Worm (Caenorhabditis elegans): ENCODE results near the gene swp-1.
A peak's percentile ranks its signal among the peaks of the same experiment; 100 is the strongest.

Gene swp-1

ce11 chrIII:5692690-5693089 is 12.6 kb downstream of the swp-1 start, which contains the start of the genes abi-1 and arle-14:
Gene abi-1 (minus strand): TSS chrIII:5692740.
Gene arle-14 (plus strand): TSS chrIII:5692906.
- TF ChIP-seq nhr-23 (tag; optimal IDR thresholded peaks at IDR 0.05) (no peak), ztf-1 (GFP tag; conservative IDR thresholded peaks at IDR 0.05) (no peak), elt-1 (tag; optimal IDR thresholded peaks at IDR 0.05) (no peak), peb-1 (tag; optimal IDR thresholded peaks at IDR 0.05) (no peak), F13H6.1 (tag; optimal IDR thresholded peaks at IDR 0.05) (no peak), lin-39 (tag; optimal IDR thresholded peaks at IDR 0.05) (no peak), sma-3 (GFP tag; optimal IDR thresholded peaks at IDR 0.05) (no peak), unc-39 (tag; optimal IDR thresholded peaks at IDR 0.05) (no peak), alr-1 (tag; optimal IDR thresholded peaks at IDR 0.05) (no peak), lin-11 (tag; optimal IDR thresholded peaks at IDR 0.05) (peak; percentile 14), C34F6.9 (tag; optimal IDR thresholded peaks at IDR 0.05) (peak; percentile 27), lsy-2 (tag; optimal IDR thresholded peaks at IDR 0.05) (peak in 1 of 2 experiments; percentile 30), unc-55 (GFP tag; optimal IDR thresholded peaks at IDR 0.05) (peak; percentile 59), sma-9 (GFP tag; optimal IDR thresholded peaks at IDR 0.05) (no peak), sma-9 (tag; optimal IDR thresholded peaks at IDR 0.05) (no peak), nhr-129 (tag; optimal IDR thresholded peaks at IDR 0.05) (peak; percentile 6), nhr-11 (tag; optimal IDR thresholded peaks at IDR 0.05) (no peak), mdl-1 (tag; optimal IDR thresholded peaks at IDR 0.05) (no peak), ceh-16 (tag; optimal IDR thresholded peaks at IDR 0.05) (no peak), aly-2 (tag; optimal IDR thresholded peaks at IDR 0.05) (no peak), Y55F3AM.14 (GFP tag; optimal IDR thresholded peaks at IDR 0.05) (no peak), nhr-25 (tag; optimal IDR thresholded peaks at IDR 0.05) (no peak)

- TF ChIP-seq alr-1 (tag; optimal IDR thresholded peaks at IDR 0.05) (no peak), ama-1 (optimal IDR thresholded peaks at IDR 0.05) (no peak), sma-3 (GFP tag; optimal IDR thresholded peaks at IDR 0.05) (no peak), ztf-11 (tag; optimal IDR thresholded peaks at IDR 0.05) (no peak), unc-39 (tag; optimal IDR thresholded peaks at IDR 0.05) (no peak), mab-5 (tag; optimal IDR thresholded peaks at IDR 0.05) (no peak), ceh-82 (tag; optimal IDR thresholded peaks at IDR 0.05) (no peak), gmeb-1 (tag; optimal IDR thresholded peaks at IDR 0.05) (no peak), zag-1 (tag; optimal IDR thresholded peaks at IDR 0.05) (no peak), lin-39 (tag; optimal IDR thresholded peaks at IDR 0.05) (no peak), C34F6.9 (tag; optimal IDR thresholded peaks at IDR 0.05) (no peak), nhr-25 (tag; optimal IDR thresholded peaks at IDR 0.05) (no peak), R02D3.7 (tag; optimal IDR thresholded peaks at IDR 0.05) (no peak), nhr-12 (tag; optimal IDR thresholded peaks at IDR 0.05) (no peak)
These were observed 13.5 kb downstream of the swp-1 start for ce11 chrIII:5691826-5692225.

ce11 chrIII:5688246-5688645 is 17.1 kb downstream of the swp-1 start:
- TF ChIP-seq lin-11 (tag; optimal IDR thresholded peaks at IDR 0.05) (no peak), nhr-237 (tag; optimal IDR thresholded peaks at IDR 0.05) (no peak), ceh-82 (tag; optimal IDR thresholded peaks at IDR 0.05) (no peak), aly-2 (tag; optimal IDR thresholded peaks at IDR 0.05) (no peak), ztf-4 (tag; optimal IDR thresholded peaks at IDR 0.05) (no peak), F13H6.1 (tag; optimal IDR thresholded peaks at IDR 0.05) (peak; percentile 78), crh-2 (tag; optimal IDR thresholded peaks at IDR 0.05) (peak; percentile 69), nhr-12 (tag; optimal IDR thresholded peaks at IDR 0.05) (no peak), dmd-4 (tag; optimal IDR thresholded peaks at IDR 0.05) (no peak), ceh-16 (tag; optimal IDR thresholded peaks at IDR 0.05) (no peak), sma-3 (GFP tag; optimal IDR thresholded peaks at IDR 0.05) (no peak), lsy-2 (tag; optimal IDR thresholded peaks at IDR 0.05) (peak in 1 of 2 experiments; percentile 48), peb-1 (tag; optimal IDR thresholded peaks at IDR 0.05) (no peak), gmeb-1 (tag; optimal IDR thresholded peaks at IDR 0.05) (no peak), unc-39 (tag; optimal IDR thresholded peaks at IDR 0.05) (no peak), lin-13 (GFP tag; optimal IDR thresholded peaks at IDR 0.05) (peak; percentile 10), alr-1 (tag; optimal IDR thresholded peaks at IDR 0.05) (no peak), snpc-4 (tag; optimal IDR thresholded peaks at IDR 0.05) (peak; percentile 22), unc-55 (GFP tag; optimal IDR thresholded peaks at IDR 0.05) (peak; percentile 67), ama-1 (optimal IDR thresholded peaks at IDR 0.05) (peak; percentile 48), C34F6.9 (tag; optimal IDR thresholded peaks at IDR 0.05) (peak; percentile 69), nhr-129 (tag; optimal IDR thresholded peaks at IDR 0.05) (peak; percentile 77), sem-4 (tag; optimal IDR thresholded peaks at IDR 0.05) (peak; percentile 24), sma-9 (GFP tag; optimal IDR thresholded peaks at IDR 0.05) (peak; percentile 63), sma-9 (tag; optimal IDR thresholded peaks at IDR 0.05) (no peak), fos-1 (tag; optimal IDR thresholded peaks at IDR 0.05) (peak; percentile 48), ZK546.5 (tag; optimal IDR thresholded peaks at IDR 0.05) (no peak)
